Fruit fly (Drosophila melanogaster): Measurements from ENCODE around the gene Idh3g.
A peak's percentile ranks its signal among the peaks of the same experiment; 100 is the strongest.

Idh3g gene

DNA sequence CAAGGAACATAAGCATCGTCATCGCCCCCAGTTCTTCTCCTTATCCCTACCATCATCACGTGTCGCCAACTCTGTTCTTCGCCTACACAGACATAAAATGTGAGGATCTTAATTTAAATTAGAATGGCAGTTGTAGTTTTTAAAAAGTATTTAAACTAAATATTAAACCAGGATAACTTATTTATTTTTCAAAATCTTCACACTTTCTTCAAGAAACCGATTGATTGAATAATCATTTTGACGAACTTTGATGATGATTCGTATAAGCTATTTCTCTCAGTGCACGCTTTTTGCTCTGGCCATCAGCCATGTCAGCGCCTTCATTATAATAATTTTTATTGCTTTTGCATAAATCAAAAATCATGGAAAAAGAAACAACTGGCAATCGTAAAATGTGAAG lies 41.7 kb upstream of the Idh3g start (continued):
- TF ChIP-seq CG32006 (GFP tag; optimal IDR thresholded peaks at IDR 0.05): peak; percentile 35
- TF ChIP-seq fd59A (GFP tag; optimal IDR thresholded peaks at IDR 0.05): peak; percentile 17
- TF ChIP-seq CG6276 (GFP tag; optimal IDR thresholded peaks at IDR 0.05): no peak
- peak; percentile 72 for TF ChIP-seq CG3919 (GFP tag; optimal IDR thresholded peaks at IDR 0.05)
- peak; percentile 53 for TF ChIP-seq Ets21C (GFP tag; optimal IDR thresholded peaks at IDR 0.05)
- TF ChIP-seq CG11294 (GFP tag; IDR thresholded peaks at IDR 0.05): no peak
- TF ChIP-seq net (GFP tag; optimal IDR thresholded peaks at IDR 0.05): peak; percentile 33
- no peak for TF ChIP-seq CG4318 (GFP tag; optimal IDR thresholded peaks at IDR 0.05)
- peak; percentile 75 for TF ChIP-seq Eip75B (GFP tag; optimal IDR thresholded peaks at IDR 0.05)
- TF ChIP-seq spab (GFP tag; optimal IDR thresholded peaks at IDR 0.05): peak; percentile 39
- no peak for TF ChIP-seq CG8119 (GFP tag; IDR thresholded peaks at IDR 0.05)
- peak; percentile 26 for TF ChIP-seq CG11762 (GFP tag; optimal IDR thresholded peaks at IDR 0.05; ENCODE audit: insufficient read depth)
- peak; percentile 70 for TF ChIP-seq Ets96B (tag; optimal IDR thresholded peaks at IDR 0.05)
- TF ChIP-seq fkh (GFP tag; optimal IDR thresholded peaks at IDR 0.05): no peak
- TF ChIP-seq Lpt (GFP tag; optimal IDR thresholded peaks at IDR 0.05): no peak
- TF ChIP-seq ss (GFP tag; optimal IDR thresholded peaks at IDR 0.05): peak; percentile 37 to 70
- peak; percentile 67 for TF ChIP-seq CG31627 (GFP tag; optimal IDR thresholded peaks at IDR 0.05)
- peak; percentile 36 for TF ChIP-seq CG6854 (GFP tag; optimal IDR thresholded peaks at IDR 0.05)
- TF ChIP-seq pdm3 (GFP tag; optimal IDR thresholded peaks at IDR 0.05): peak; percentile 66
- TF ChIP-seq CG11902 (GFP tag; optimal IDR thresholded peaks at IDR 0.05): peak; percentile 8
- TF ChIP-seq Sox102F (GFP tag; optimal IDR thresholded peaks at IDR 0.05): peak; percentile 81
- peak; percentile 45 for TF ChIP-seq OdsH (GFP tag; optimal IDR thresholded peaks at IDR 0.05)
- TF ChIP-seq eg (GFP tag; IDR thresholded peaks at IDR 0.05): no peak
- peak; percentile 66 for TF ChIP-seq Eip93F (GFP tag; optimal IDR thresholded peaks at IDR 0.05)
- no peak for TF ChIP-seq Gug (GFP tag; IDR thresholded peaks at IDR 0.05)
- TF ChIP-seq svp (GFP tag): peak; percentile 92
- TF ChIP-seq Sox15 (GFP tag; optimal IDR thresholded peaks at IDR 0.05): peak; percentile 39
- no peak for TF ChIP-seq CG15336 (GFP tag; IDR thresholded peaks at IDR 0.05)
- peak; percentile 72 for TF ChIP-seq dsx (GFP tag; optimal IDR thresholded peaks at IDR 0.05; ENCODE audit: poor library complexity, severe bottlenecking)
- TF ChIP-seq CG8319 (GFP tag; optimal IDR thresholded peaks at IDR 0.05): peak; percentile 13
- TF ChIP-seq Hr38 (GFP tag; optimal IDR thresholded peaks at IDR 0.05): no peak
- peak; percentile 65 for TF ChIP-seq CG3032 (tag; optimal IDR thresholded peaks at IDR 0.05)

DNA sequence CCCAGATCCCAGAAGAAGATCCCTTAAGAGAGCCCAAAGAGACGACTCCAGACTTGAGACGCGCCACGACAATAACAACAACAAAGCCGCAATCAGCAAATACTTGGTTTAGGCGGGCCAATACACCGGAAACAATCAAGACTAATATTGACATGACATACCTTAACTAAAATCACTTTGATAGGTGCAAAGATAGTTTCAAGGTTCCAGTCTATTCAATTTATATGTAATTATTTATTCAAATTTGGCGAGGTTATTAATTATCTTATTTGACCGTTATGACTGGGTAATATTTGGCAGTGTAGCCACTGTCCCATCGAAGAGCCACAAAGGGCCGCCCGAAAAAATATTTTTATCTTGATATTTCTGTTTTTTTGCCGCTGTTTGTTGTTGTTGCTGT lies 40.2 kb upstream of the Idh3g start:
- peak; percentile 43 for TF ChIP-seq CG16779 (tag; optimal IDR thresholded peaks at IDR 0.05)
- peak; percentile 81 for TF ChIP-seq spab (GFP tag; optimal IDR thresholded peaks at IDR 0.05)
- peak; percentile 86 to 90 for TF ChIP-seq ss (GFP tag; optimal IDR thresholded peaks at IDR 0.05)
- peak; percentile 85 for TF ChIP-seq CG34406 (GFP tag; optimal IDR thresholded peaks at IDR 0.05)
- TF ChIP-seq CG11762 (GFP tag; optimal IDR thresholded peaks at IDR 0.05; ENCODE audit: insufficient read depth): peak; percentile 84
- peak; percentile 21 for TF ChIP-seq fkh (GFP tag; optimal IDR thresholded peaks at IDR 0.05)
- peak; percentile 92 for TF ChIP-seq cyc (GFP tag; optimal IDR thresholded peaks at IDR 0.05)
- peak; percentile 83 for TF ChIP-seq CG10669 (GFP tag; optimal IDR thresholded peaks at IDR 0.05)
- no peak for TF ChIP-seq CG6276 (GFP tag; optimal IDR thresholded peaks at IDR 0.05)
- TF ChIP-seq CG31627 (GFP tag; optimal IDR thresholded peaks at IDR 0.05): peak; percentile 87
- TF ChIP-seq Ets96B (tag; optimal IDR thresholded peaks at IDR 0.05): peak; percentile 83
- peak; percentile 92 for TF ChIP-seq lz (GFP tag; optimal IDR thresholded peaks at IDR 0.05)
- TF ChIP-seq Hr38 (GFP tag; optimal IDR thresholded peaks at IDR 0.05): no peak
- peak; percentile 42 for TF ChIP-seq fd85E (GFP tag; optimal IDR thresholded peaks at IDR 0.05)
- TF ChIP-seq CG8319 (GFP tag; optimal IDR thresholded peaks at IDR 0.05): peak; percentile 84
- TF ChIP-seq Lpt (GFP tag; optimal IDR thresholded peaks at IDR 0.05): peak; percentile 42
- peak; percentile 83 for TF ChIP-seq dsx (GFP tag; optimal IDR thresholded peaks at IDR 0.05; ENCODE audit: poor library complexity, severe bottlenecking)
- TF ChIP-seq fd59A (GFP tag; optimal IDR thresholded peaks at IDR 0.05): peak; percentile 70
- TF ChIP-seq Hr4 (GFP tag; optimal IDR thresholded peaks at IDR 0.05): peak; percentile 48
- peak; percentile 52 for TF ChIP-seq CG32006 (GFP tag; optimal IDR thresholded peaks at IDR 0.05)
- peak; percentile 92 for TF ChIP-seq CG6792 (GFP tag; optimal IDR thresholded peaks at IDR 0.05)
- TF ChIP-seq CG8119 (GFP tag; IDR thresholded peaks at IDR 0.05): peak; percentile 47; the same call in 1 of the 3 replicates
- TF ChIP-seq vri (GFP tag; optimal IDR thresholded peaks at IDR 0.05): peak; percentile 91
- peak; percentile 86 for TF ChIP-seq CG3032 (tag; optimal IDR thresholded peaks at IDR 0.05)
- TF ChIP-seq Smox (GFP tag; optimal IDR thresholded peaks at IDR 0.05): peak; percentile 91
- TF ChIP-seq dac (GFP tag; optimal IDR thresholded peaks at IDR 0.05): no peak
- peak; percentile 86 for TF ChIP-seq CG10631 (GFP tag; optimal IDR thresholded peaks at IDR 0.05)
- TF ChIP-seq Sox102F (GFP tag; optimal IDR thresholded peaks at IDR 0.05): peak; percentile 92
- TF ChIP-seq Sox14 (GFP tag; optimal IDR thresholded peaks at IDR 0.05): peak; percentile 83
- TF ChIP-seq CG8632 (GFP tag; optimal IDR thresholded peaks at IDR 0.05): peak; percentile 87
- peak; percentile 80 for TF ChIP-seq Ets21C (GFP tag; optimal IDR thresholded peaks at IDR 0.05)
- TF ChIP-seq CG11294 (GFP tag; IDR thresholded peaks at IDR 0.05): no peak
- peak; percentile 78 for TF ChIP-seq CG1621 (tag; optimal IDR thresholded peaks at IDR 0.05)
- TF ChIP-seq pdm3 (GFP tag; optimal IDR thresholded peaks at IDR 0.05): peak; percentile 85
- TF ChIP-seq Gug (GFP tag; IDR thresholded peaks at IDR 0.05): peak; percentile 33; the same call in 1 of the 2 replicates
- TF ChIP-seq CG4318 (GFP tag; optimal IDR thresholded peaks at IDR 0.05): no peak

All from whole organism, prepupa.